Fruit fly (Drosophila melanogaster): Measurements from ENCODE around the gene atms.

dm6 chr3R:4821098-4821605, 71.3 kb downstream of the atms start, which contains the start of gene CG14657:
- TF ChIP-seq Hr83 (GFP tag; optimal IDR thresholded peaks at IDR 0.05; ENCODE audit: poor library complexity, severe bottlenecking) (no peak), Myc (optimal IDR thresholded peaks at IDR 0.05) (no peak), pan (optimal IDR thresholded peaks at IDR 0.05) (no peak), Sp1 (GFP tag; optimal IDR thresholded peaks at IDR 0.05) (no peak), fru (GFP tag; optimal IDR thresholded peaks at IDR 0.05) (no peak), GATAd (GFP tag; optimal IDR thresholded peaks at IDR 0.05) (no peak), Hr78 (GFP tag; optimal IDR thresholded peaks at IDR 0.05) (no peak), sage (GFP tag; optimal IDR thresholded peaks at IDR 0.05) (no peak)
